Fruit fly (Drosophila melanogaster) whole organism, embryonic: Measurements from ENCODE around the gene CG12438.

ENCODE experiments used
- Awh ChIP-seq: fragments of 200-800 bp; sonication (Bioruptor generic); IDR thresholded peaks from 2 replicates; pipeline ENCODE4, ENCODE4 v1.3.6; 2022; ENCODE audit warnings: missing biosample characterization, missing genetic modification characterization
- CG10147 ChIP-seq: fragments of 200-800 bp; sonication (Bioruptor generic); optimal IDR thresholded peaks from 2 replicates; lab custom pipeline; 2019; ENCODE audit warnings: missing biosample characterization, mild to moderate bottlenecking, missing genetic modification characterization, moderate library complexity
- CG10209 ChIP-seq: fragments of 200-800 bp; sonication (Bioruptor generic); optimal IDR thresholded peaks from 3 replicates; lab custom pipeline; 2017; ENCODE audit warnings: missing biosample characterization, mild to moderate bottlenecking, missing genetic modification characterization, missing genetic modification reagents
- CG10959 ChIP-seq: fragments of 200-800 bp; sonication (Bioruptor generic); IDR thresholded peaks from 2 replicates; pipeline ENCODE4 v1.3.6; 2022; ENCODE audit warnings: missing biosample characterization, missing genetic modification characterization
- CG10979 ChIP-seq: fragments of 200-800 bp; sonication (Bioruptor generic); optimal IDR thresholded peaks from 2 replicates; lab custom pipeline; 2018; ENCODE audit warnings: missing biosample characterization, mild to moderate bottlenecking, missing genetic modification characterization, moderate library complexity
- CG12219 ChIP-seq: fragments of 200-800 bp; sonication (Bioruptor generic); optimal IDR thresholded peaks from 3 replicates; lab custom pipeline; 2018; ENCODE audit warnings: missing biosample characterization, mild to moderate bottlenecking, missing genetic modification characterization
- CG15479 ChIP-seq: fragments of 200-800 bp; sonication (Bioruptor generic); optimal IDR thresholded peaks from 3 replicates; lab custom pipeline; 2019; ENCODE audit warnings: missing biosample characterization, mild to moderate bottlenecking, missing genetic modification characterization, moderate library complexity
- CG1603 ChIP-seq: fragments of 200-800 bp; sonication (Bioruptor generic); optimal IDR thresholded peaks from 2 replicates; lab custom pipeline; 2019; ENCODE audit warnings: missing biosample characterization, mild to moderate bottlenecking, missing genetic modification characterization, moderate library complexity
- CG2678 ChIP-seq: fragments of 200-800 bp; sonication (Bioruptor generic); optimal IDR thresholded peaks from 3 replicates; lab custom pipeline; 2019; ENCODE audit warnings: missing biosample characterization, mild to moderate bottlenecking, missing genetic modification characterization, moderate library complexity
- CG32532 ChIP-seq: fragments of 200-800 bp; sonication (Bioruptor generic); IDR thresholded peaks from 2 replicates; pipeline ENCODE4 v1.3.6; 2022; ENCODE audit warnings: missing biosample characterization, missing genetic modification characterization
- CG6254 ChIP-seq: fragments of 200-800 bp; sonication (Bioruptor generic); optimal IDR thresholded peaks from 3 replicates; lab custom pipeline; 2017; ENCODE audit warnings: mild to moderate bottlenecking, missing biosample characterization, missing genetic modification reagents, missing genetic modification characterization
- CG6683 ChIP-seq: fragments of 200-800 bp; sonication (Bioruptor generic); optimal IDR thresholded peaks from 2 replicates; lab custom pipeline; 2017; ENCODE audit warnings: missing biosample characterization, mild to moderate bottlenecking, missing genetic modification characterization, missing genetic modification reagents
- CG6689 ChIP-seq: fragments of 200-800 bp; sonication (Bioruptor generic); IDR thresholded peaks from 2 replicates; pipeline ENCODE4 v1.3.6; 2022; ENCODE audit warnings: missing biosample characterization, missing genetic modification characterization
- CG7839 ChIP-seq: fragments of 200-800 bp; sonication (Bioruptor generic); optimal IDR thresholded peaks from 3 replicates; lab custom pipeline; 2018; ENCODE audit warnings: missing biosample characterization, mild to moderate bottlenecking, missing genetic modification characterization, moderate library complexity
- CG8388 ChIP-seq: fragments of 200-800 bp; sonication (Bioruptor generic); optimal IDR thresholded peaks from 2 replicates; lab custom pipeline; 2019; ENCODE audit warnings: missing biosample characterization, mild to moderate bottlenecking, missing genetic modification characterization, moderate library complexity
- CG8478 ChIP-seq: fragments of >200 bp; optimal IDR thresholded peaks from 2 replicates; lab custom pipeline; 2018
- Chrac-16 ChIP-seq: fragments of 200-800 bp; sonication (Bioruptor generic); optimal IDR thresholded peaks from 3 replicates; lab custom pipeline; 2016; ENCODE audit warnings: missing biosample characterization, missing genetic modification characterization
- D ChIP-seq, 2 experiments: fragments of 200-800 bp in 1 of 2; fragments of >200 bp in 1 of 2; sonication (Bioruptor generic) in 1 of 2; optimal IDR thresholded peaks; 2 replicates in 1 of 2; 3 replicates in 1 of 2; lab custom pipeline; 2017; ENCODE audit warnings: mild to moderate bottlenecking in 1 of 2, missing biosample characterization in 1 of 2, missing genetic modification characterization in 1 of 2, missing genetic modification reagents in 1 of 2
- E2f1 ChIP-seq: fragments of 200-800 bp; sonication (Bioruptor generic); IDR thresholded peaks from 2 replicates; pipeline ENCODE4 v1.3.6; 2022; ENCODE audit warnings: missing biosample characterization, missing genetic modification characterization
- E2f2 ChIP-seq: fragments of 200-800 bp; sonication (Bioruptor generic); IDR thresholded peaks from 2 replicates; pipeline ENCODE4 v1.3.6; 2022; ENCODE audit warnings: missing biosample characterization, missing genetic modification characterization
- Eip74EF ChIP-seq, 2 experiments: fragments of 200-800 bp in 1 of 2; fragments of >200 bp in 1 of 2; sonication (Bioruptor generic) in 1 of 2; optimal IDR thresholded peaks; 2 replicates each; lab custom pipeline; 2017 to 2019; ENCODE audit warnings: missing biosample characterization in 2 of 2, missing genetic modification characterization in 2 of 2, mild to moderate bottlenecking in 1 of 2, moderate library complexity in 1 of 2
- H2.0 ChIP-seq: fragments of 200-800 bp; sonication (Bioruptor generic); IDR thresholded peaks from 2 replicates; pipeline ENCODE4 v1.3.6; 2022; ENCODE audit warnings: missing biosample characterization, missing genetic modification characterization
- HLH3B ChIP-seq: fragments of 200-800 bp; sonication (Bioruptor generic); IDR thresholded peaks from 2 replicates; pipeline ENCODE4 v1.3.6; 2022; ENCODE audit warnings: missing biosample characterization, missing genetic modification characterization
- HmgD ChIP-seq: fragments of 200-800 bp; sonication (Bioruptor generic); optimal IDR thresholded peaks from 3 replicates; lab custom pipeline; 2016; ENCODE audit warnings: missing biosample characterization, missing genetic modification characterization
- Mes4 ChIP-seq: fragments of 200-800 bp; sonication (Bioruptor generic); optimal IDR thresholded peaks from 2 replicates; lab custom pipeline; 2016; ENCODE audit warnings: missing biosample characterization, missing genetic modification characterization
- NFAT ChIP-seq: fragments of 200-800 bp; sonication (Bioruptor generic); IDR thresholded peaks from 2 replicates; pipeline ENCODE4 v1.3.6; 2022; ENCODE audit warnings: missing biosample characterization, missing genetic modification characterization
- Nf-YB ChIP-seq: fragments of 200-800 bp; sonication (Bioruptor generic); optimal IDR thresholded peaks from 3 replicates; lab custom pipeline; 2019; ENCODE audit warnings: missing biosample characterization, mild to moderate bottlenecking, missing genetic modification characterization, moderate library complexity
- Optix ChIP-seq: fragments of 200-800 bp; sonication (Bioruptor generic); IDR thresholded peaks from 3 replicates; pipeline ENCODE4 v1.3.6; 2022; ENCODE audit warnings: missing biosample characterization, missing genetic modification characterization
- Ptx1 ChIP-seq: fragments of 200-800 bp; sonication (Bioruptor generic); IDR thresholded peaks from 2 replicates; pipeline ENCODE4 v1.3.6; 2022; ENCODE audit warnings: missing biosample characterization, missing genetic modification characterization
- Ravus ChIP-seq: fragments of 200-800 bp; sonication (Bioruptor generic); IDR thresholded peaks from 2 replicates; pipeline ENCODE4 v1.3.6; 2022; ENCODE audit warnings: missing biosample characterization, missing genetic modification characterization
- Sox102F ChIP-seq: fragments of 200-800 bp; sonication (Bioruptor generic); optimal IDR thresholded peaks from 2 replicates; lab custom pipeline; 2018; ENCODE audit warnings: missing biosample characterization, mild to moderate bottlenecking, missing genetic modification characterization, moderate library complexity
- ap ChIP-seq: fragments of 200-800 bp; sonication (Bioruptor generic); IDR thresholded peaks from 2 replicates; pipeline ENCODE4 v1.3.6; 2022; ENCODE audit warnings: missing biosample characterization, missing genetic modification characterization
- ara ChIP-seq: fragments of 200-800 bp; sonication (Bioruptor generic); IDR thresholded peaks from 2 replicates; pipeline ENCODE4 v1.3.6; 2022; ENCODE audit warnings: missing biosample characterization, missing genetic modification characterization
- az2 ChIP-seq: fragments of 200-800 bp; sonication (Bioruptor generic); optimal IDR thresholded peaks from 3 replicates; lab custom pipeline; 2016; ENCODE audit warnings: missing biosample characterization, missing genetic modification characterization
- br ChIP-seq: fragments of >200 bp; optimal IDR thresholded peaks from 2 replicates; lab custom pipeline; 2017
- bsh ChIP-seq, 2 experiments: fragments of 200-800 bp; sonication (Bioruptor generic); optimal IDR thresholded peaks; 2 replicates each; lab custom pipeline; 2017 to 2018; ENCODE audit warnings: mild to moderate bottlenecking in 2 of 2, missing biosample characterization in 2 of 2, missing genetic modification characterization in 2 of 2, moderate library complexity in 1 of 2
- cad ChIP-seq: fragments of >200 bp; optimal IDR thresholded peaks from 2 replicates; lab custom pipeline; 2017; ENCODE audit warnings: missing biosample characterization, missing genetic modification characterization
- cato ChIP-seq: fragments of 200-800 bp; sonication (Bioruptor generic); optimal IDR thresholded peaks from 2 replicates; lab custom pipeline; 2016; ENCODE audit warnings: missing biosample characterization, missing genetic modification characterization, borderline replicate concordance
- dmrt99B ChIP-seq: fragments of 200-800 bp; sonication (Bioruptor generic); optimal IDR thresholded peaks from 2 replicates; lab custom pipeline; 2018; ENCODE audit warnings: missing biosample characterization, mild to moderate bottlenecking, missing genetic modification characterization, moderate library complexity
- lab ChIP-seq: fragments of 200-800 bp; sonication (Bioruptor generic); optimal IDR thresholded peaks from 3 replicates; lab custom pipeline; 2017; ENCODE audit warnings: missing biosample characterization, missing genetic modification characterization, mild to moderate bottlenecking, moderate library complexity, missing genetic modification reagents
- nmo ChIP-seq: fragments of 200-800 bp; sonication (Bioruptor generic); optimal IDR thresholded peaks from 2 replicates; lab custom pipeline; 2018; ENCODE audit warnings: missing biosample characterization, mild to moderate bottlenecking, missing genetic modification characterization, moderate library complexity
- pum ChIP-seq: fragments of 200-800 bp; sonication (Bioruptor generic); optimal IDR thresholded peaks from 2 replicates; lab custom pipeline; 2016; ENCODE audit warnings: missing biosample characterization, missing genetic modification characterization
- sens ChIP-seq: fragments of 200-800 bp; sonication (Bioruptor generic); peaks from one replicate; lab custom pipeline; 2016; ENCODE audit warnings: missing biosample characterization, missing genetic modification characterization
- sisA ChIP-seq: fragments of 200-800 bp; sonication (Bioruptor generic); IDR thresholded peaks from 2 replicates; pipeline ENCODE4 v1.3.6; 2022; ENCODE audit warnings: missing biosample characterization, missing genetic modification characterization
- slou ChIP-seq: fragments of 200-800 bp; sonication (Bioruptor generic); optimal IDR thresholded peaks from 3 replicates; lab custom pipeline; 2016; ENCODE audit warnings: missing biosample characterization, missing genetic modification characterization
- sug ChIP-seq: fragments of 200-800 bp; optimal IDR thresholded peaks from 2 replicates; lab custom pipeline; 2019; ENCODE audit warnings: missing biosample characterization, mild to moderate bottlenecking, missing genetic modification characterization, moderate library complexity
- tup ChIP-seq: fragments of 200-800 bp; sonication (Bioruptor generic); optimal IDR thresholded peaks from 2 replicates; lab custom pipeline; 2016; ENCODE audit warnings: missing biosample characterization, mild to moderate bottlenecking, missing genetic modification characterization, moderate library complexity
- tx ChIP-seq: fragments of 200-800 bp; sonication (Bioruptor generic); optimal IDR thresholded peaks from 2 replicates; lab custom pipeline; 2016; ENCODE audit warnings: missing biosample characterization, missing genetic modification characterization
- unpg ChIP-seq: fragments of 200-800 bp; sonication (Bioruptor generic); optimal IDR thresholded peaks from 3 replicates; lab custom pipeline; 2018; ENCODE audit warnings: missing biosample characterization, mild to moderate bottlenecking, missing genetic modification characterization, moderate library complexity
- zfh1 ChIP-seq: fragments of 200-800 bp; sonication (Bioruptor generic); IDR thresholded peaks from 3 replicates; pipeline ENCODE4 v1.3.6; 2022; ENCODE audit warnings: missing biosample characterization, missing genetic modification characterization

Gene CG12438

dm6 chr2L:8746350-8746759, 5.7 kb upstream of the CG12438 start (continued):
- peak in 1 of 2 experiments; percentile 77 for TF ChIP-seq bsh (GFP tag; optimal IDR thresholded peaks at IDR 0.05; lab: Kevin White, UChicago)
- no peak for TF ChIP-seq CG15479 (GFP tag; lab: Kevin White, UChicago)
- TF ChIP-seq br (lab: Kevin White, UChicago), result no peak
- TF ChIP-seq tx, result no peak
- no peak for TF ChIP-seq Optix (GFP tag; lab: Robert Waterston, UW)
- TF ChIP-seq CG12219, result peak; percentile 16
- TF ChIP-seq NFAT (GFP tag; lab: Robert Waterston, UW), result no peak
- TF ChIP-seq sens (GFP tag; lab: Kevin White, UChicago), result peak; percentile 81
- TF ChIP-seq CG32532, result 0 out of 2 replicates have a peak, but pooled peaks have one; percentile 28
- TF ChIP-seq unpg (GFP tag; lab: Kevin White, UChicago), result peak; percentile 61
- no peak for TF ChIP-seq Ravus (GFP tag; lab: Robert Waterston, UW)
- no peak for TF ChIP-seq Mes4 (GFP tag; lab: Kevin White, UChicago)
- peak; percentile 53 for TF ChIP-seq CG8388 (GFP tag; lab: Kevin White, UChicago)
- peak; percentile 53 for TF ChIP-seq CG10959 (GFP tag; lab: Robert Waterston, UW)
- peak; percentile 75 for TF ChIP-seq CG7839 (tag; lab: Kevin White, UChicago)
- peak; percentile 74 for TF ChIP-seq CG10979
- TF ChIP-seq cad (GFP tag; lab: Kevin White, UChicago), result no peak
- TF ChIP-seq D (optimal IDR thresholded peaks at IDR 0.05; lab: Kevin White, UChicago), result no peak
- TF ChIP-seq D (GFP tag; optimal IDR thresholded peaks at IDR 0.05; lab: Kevin White, UChicago), result peak; percentile 49
- peak; percentile 68 for TF ChIP-seq dmrt99B (tag; lab: Kevin White, UChicago)
- TF ChIP-seq sisA (GFP tag; lab: Robert Waterston, UW), result peak; percentile 40; the same call in 1 of the 2 replicates
- no peak for TF ChIP-seq tup
- TF ChIP-seq Chrac-16 (GFP tag; lab: Kevin White, UChicago), result no peak
- peak; percentile 40; the same call in 1 of the 2 replicates for TF ChIP-seq H2.0 (GFP tag; lab: Robert Waterston, UW)
- TF ChIP-seq CG10209 (GFP tag; lab: Kevin White, UChicago), result peak; percentile 26
- peak; percentile 56 for TF ChIP-seq CG2678
- TF ChIP-seq Eip74EF (GFP tag; optimal IDR thresholded peaks at IDR 0.05; lab: Kevin White, UChicago), result peak in 1 of 2 experiments; percentile 49
- TF ChIP-seq cato (GFP tag; lab: Kevin White, UChicago), result no peak
- peak; percentile 34 for TF ChIP-seq slou
- no peak for TF ChIP-seq HmgD
- TF ChIP-seq CG1603, result peak; percentile 12
- TF ChIP-seq az2 (GFP tag; lab: Kevin White, UChicago), result peak; percentile 38
- TF ChIP-seq ap (GFP tag; lab: Robert Waterston, UW), result 0 out of 2 replicates have a peak, but pooled peaks have one; percentile 10
- TF ChIP-seq Awh (GFP tag; lab: Robert Waterston, UW), result 0 out of 2 replicates have a peak, but pooled peaks have one; percentile 25
- TF ChIP-seq pum (GFP tag; lab: Kevin White, UChicago), result peak; percentile 33
- no peak for TF ChIP-seq sug (tag; lab: Kevin White, UChicago)
- peak; percentile 51; the same call in 1 of the 3 replicates for TF ChIP-seq zfh1 (GFP tag; lab: Robert Waterston, UW)
- peak; percentile 51; the same call in 1 of the 2 replicates for TF ChIP-seq E2f1
- peak; percentile 43 for TF ChIP-seq CG6254
- peak; percentile 66 for TF ChIP-seq HLH3B (GFP tag; lab: Robert Waterston, UW)
- TF ChIP-seq E2f2 (GFP tag; lab: Robert Waterston, UW), result no peak
- no peak for TF ChIP-seq CG6683 (GFP tag; lab: Kevin White, UChicago)
- no peak for TF ChIP-seq CG8478 (lab: Kevin White, UChicago)
- TF ChIP-seq Ptx1 (GFP tag; lab: Robert Waterston, UW), result peak; percentile 43
- peak; percentile 54 for TF ChIP-seq CG6689
- TF ChIP-seq Sox102F, result peak; percentile 37
- peak; percentile 20; the same call in 1 of the 2 replicates for TF ChIP-seq ara (GFP tag; lab: Robert Waterston, UW)
- peak; percentile 49 for TF ChIP-seq lab (GFP tag; lab: Kevin White, UChicago)
- TF ChIP-seq nmo (GFP tag; lab: Kevin White, UChicago), result peak; percentile 80
- peak; percentile 10 for TF ChIP-seq Nf-YB (GFP tag; lab: Kevin White, UChicago)
- TF ChIP-seq CG10147 (GFP tag; lab: Kevin White, UChicago), result peak; percentile 64
